Worm (Caenorhabditis elegans): Measurements from ENCODE around the gene D1086.9.

The D1086.9 gene

DNA sequence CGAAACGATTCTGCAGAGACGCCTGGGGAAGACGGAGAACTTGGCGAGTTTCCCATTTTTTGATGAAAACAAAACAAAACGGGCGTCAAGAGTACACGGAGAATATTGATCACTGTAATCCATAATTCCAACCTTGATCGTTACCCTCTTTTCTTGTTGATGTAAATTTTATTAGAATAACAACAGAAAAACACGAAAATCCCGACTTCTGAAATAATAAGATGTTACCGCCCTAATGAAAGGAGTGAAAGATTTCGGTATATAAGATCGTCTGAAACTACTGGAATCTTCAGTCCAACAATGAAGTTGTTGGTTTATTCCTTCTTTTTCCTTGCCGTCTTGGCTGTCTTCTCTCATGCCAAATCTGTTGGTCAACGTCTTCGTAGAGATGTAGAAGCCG is at the start of gene D1086.9:
Gene D1086.9 (plus strand): TSS at position 301 of the 400 bp plus-strand sequence.
- TF ChIP-seq lin-32 (GFP tag; optimal IDR thresholded peaks at IDR 0.05) (no peak), ceh-43 (GFP tag; optimal IDR thresholded peaks at IDR 0.05) (no peak)

DNA sequence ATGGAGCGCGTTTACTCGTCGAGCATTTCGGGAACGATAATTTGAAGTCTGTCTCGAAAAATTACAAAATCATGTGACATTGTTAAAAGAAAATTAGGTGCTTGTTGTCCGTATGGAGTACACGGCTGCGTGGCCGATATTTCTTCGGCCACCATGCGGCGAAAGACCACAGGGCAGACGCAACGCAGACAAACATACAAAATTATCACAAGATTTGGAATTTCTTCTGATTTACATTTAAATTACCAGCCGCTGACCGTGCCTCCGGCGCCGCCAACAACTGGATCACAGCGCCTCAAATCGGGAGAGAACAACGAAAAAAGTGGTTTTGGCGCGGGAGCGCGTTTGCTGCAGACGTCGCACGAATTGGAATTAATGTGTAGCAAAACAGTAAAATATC is 49.0 kb upstream of the D1086.9 start:
- TF ChIP-seq lin-13 (tag; optimal IDR thresholded peaks at IDR 0.05) (peak; percentile 34), pha-4 (tag; optimal IDR thresholded peaks at IDR 0.05) (peak; percentile 51), nhr-237 (tag; optimal IDR thresholded peaks at IDR 0.05) (peak; percentile 38), ces-1 (GFP tag; optimal IDR thresholded peaks at IDR 0.05) (peak; percentile 65), sptf-1 (tag; optimal IDR thresholded peaks at IDR 0.05) (peak; percentile 49), cnd-1 (tag; optimal IDR thresholded peaks at IDR 0.05) (peak; percentile 25), lsy-2 (tag; optimal IDR thresholded peaks at IDR 0.05) (peak; percentile 26), unc-120 (tag; optimal IDR thresholded peaks at IDR 0.05; ENCODE audit: poor library complexity, severe bottlenecking) (peak; percentile 11)

DNA sequence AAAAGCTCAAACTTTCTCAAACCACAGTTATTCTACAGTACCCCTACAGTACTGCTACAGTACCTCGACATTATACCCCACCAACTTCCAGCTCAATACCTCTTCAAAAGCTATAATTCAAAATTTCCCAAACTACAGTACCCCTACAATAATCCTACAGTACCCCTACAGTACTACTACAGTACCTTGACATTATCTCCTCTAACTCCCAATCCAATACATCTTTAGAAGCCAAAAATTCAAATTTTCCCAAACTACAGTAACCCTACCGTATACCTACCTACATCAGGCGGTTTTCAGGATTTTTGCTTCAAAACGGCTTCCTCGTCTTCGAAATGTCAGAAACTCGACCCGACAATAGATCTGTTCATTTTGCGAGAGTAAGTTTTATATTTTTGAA is 46.5 kb upstream of the D1086.9 start, which contains the start of gene F58D12.3:
Gene F58D12.3 (plus strand): TSS at position 301 of the 400 bp plus-strand sequence.
- TF ChIP-seq unc-39 (tag; optimal IDR thresholded peaks at IDR 0.05): no peak
- no peak for TF ChIP-seq elt-1 (tag; optimal IDR thresholded peaks at IDR 0.05; ENCODE audit: borderline replicate concordance, insufficient read depth)
- no peak for TF ChIP-seq lin-13 (tag; optimal IDR thresholded peaks at IDR 0.05)
- no peak for TF ChIP-seq lin-32 (GFP tag; optimal IDR thresholded peaks at IDR 0.05)
- TF ChIP-seq sem-2 (GFP tag; optimal IDR thresholded peaks at IDR 0.05): no peak
- no peak for TF ChIP-seq blmp-1 (tag; optimal IDR thresholded peaks at IDR 0.05)
- TF ChIP-seq nhr-28 (tag; optimal IDR thresholded peaks at IDR 0.05): no peak
- no peak for TF ChIP-seq ceh-39 (tag; optimal IDR thresholded peaks at IDR 0.05)

DNA sequence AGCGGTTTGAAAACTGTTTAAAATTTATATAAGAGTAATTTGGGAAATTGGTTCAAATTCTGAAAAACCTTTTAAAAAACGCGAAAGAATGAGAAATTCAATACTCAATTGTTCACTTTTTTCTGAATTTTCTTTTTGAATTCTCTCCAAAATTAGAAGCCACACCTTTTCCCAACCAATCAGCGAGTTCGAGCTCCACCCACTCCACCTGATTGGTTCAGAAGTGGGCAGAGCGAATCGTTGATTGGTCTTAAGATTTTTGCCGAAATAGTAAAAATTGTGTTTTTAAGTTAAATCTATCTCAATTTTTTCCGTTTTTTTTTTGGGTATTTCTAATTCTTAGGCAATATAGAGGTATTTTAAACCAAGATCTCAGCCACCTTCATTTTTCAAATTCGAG is 40.1 kb upstream of the D1086.9 start:
- TF ChIP-seq ceh-83 (GFP tag; optimal IDR thresholded peaks at IDR 0.05) (no peak), ham-2 (GFP tag; optimal IDR thresholded peaks at IDR 0.05) (no peak), mls-2 (tag; optimal IDR thresholded peaks at IDR 0.05) (no peak), pha-4 (tag; optimal IDR thresholded peaks at IDR 0.05) (no peak), snpc-4 (tag; optimal IDR thresholded peaks at IDR 0.05) (no peak)

DNA sequence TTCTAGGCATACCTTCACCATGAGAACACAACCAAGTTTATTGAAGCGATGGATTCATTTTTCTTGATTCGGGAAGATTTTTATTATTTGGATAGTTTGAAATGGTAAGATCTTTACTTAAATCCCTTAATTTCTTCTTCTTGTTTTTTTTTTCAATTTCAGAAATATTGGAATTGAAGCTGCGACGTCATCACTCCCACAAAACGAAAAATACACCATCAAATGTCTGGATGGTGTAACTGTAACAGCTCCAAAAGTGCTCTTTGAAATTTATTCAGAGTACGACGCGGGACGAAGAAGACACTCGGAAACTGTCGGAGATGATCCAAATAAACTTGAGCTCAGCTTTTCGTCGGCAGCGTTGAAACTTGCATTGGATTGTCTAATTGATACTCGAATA is 39.6 kb upstream of the D1086.9 start, which contains the start of gene D1086.21:
Gene D1086.21 (plus strand): TSS at position 301 of the 400 bp plus-strand sequence.
- TF ChIP-seq pha-4 (tag; optimal IDR thresholded peaks at IDR 0.05) (no peak), cnd-1 (tag; optimal IDR thresholded peaks at IDR 0.05) (no peak), mls-2 (tag; optimal IDR thresholded peaks at IDR 0.05) (no peak), ceh-39 (tag; optimal IDR thresholded peaks at IDR 0.05) (no peak), ceh-43 (GFP tag; optimal IDR thresholded peaks at IDR 0.05) (no peak), unc-39 (tag; optimal IDR thresholded peaks at IDR 0.05) (no peak), flh-1 (GFP tag; optimal IDR thresholded peaks at IDR 0.05) (no peak), ham-2 (GFP tag; optimal IDR thresholded peaks at IDR 0.05) (no peak), lin-13 (tag; optimal IDR thresholded peaks at IDR 0.05) (no peak), tbx-8 (GFP tag; optimal IDR thresholded peaks at IDR 0.05) (no peak), unc-120 (tag; optimal IDR thresholded peaks at IDR 0.05; ENCODE audit: poor library complexity, severe bottlenecking) (no peak), nhr-76 (tag; optimal IDR thresholded peaks at IDR 0.05) (no peak), bed-3 (GFP tag; optimal IDR thresholded peaks at IDR 0.05) (no peak), lsy-2 (tag; optimal IDR thresholded peaks at IDR 0.05) (no peak)

DNA sequence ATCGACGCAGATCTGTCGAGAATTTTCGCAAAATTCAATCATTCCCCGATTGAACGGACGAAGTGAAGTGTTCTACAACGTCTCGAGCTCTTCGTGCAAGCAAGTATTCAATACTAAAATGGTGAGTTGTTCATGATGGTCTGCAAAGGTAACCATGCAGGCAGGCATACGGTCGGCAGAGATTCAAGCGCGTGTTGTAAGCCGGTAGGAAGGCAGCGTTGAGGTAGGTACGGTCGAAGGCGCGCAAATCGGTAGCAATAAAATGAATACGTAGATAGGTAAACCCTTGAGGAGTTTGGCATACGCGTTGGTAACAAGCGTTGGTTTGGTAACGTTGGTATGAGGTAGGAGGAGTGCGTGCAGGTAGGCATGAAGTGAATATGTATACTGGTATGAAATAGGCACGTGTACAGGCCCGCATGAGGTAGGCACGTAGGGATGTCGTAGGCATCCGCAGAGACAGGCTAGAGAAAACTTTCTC is 36.2 kb upstream of the D1086.9 start, which contains the start of gene D1086.17:
Gene D1086.17 (plus strand): TSS at position 51 of the 481 bp plus-strand sequence.
- TF ChIP-seq ceh-43 (GFP tag; optimal IDR thresholded peaks at IDR 0.05) (no peak), mab-5 (tag; optimal IDR thresholded peaks at IDR 0.05) (no peak), lin-13 (tag; optimal IDR thresholded peaks at IDR 0.05) (no peak), bed-3 (GFP tag; optimal IDR thresholded peaks at IDR 0.05) (no peak), elt-1 (tag; optimal IDR thresholded peaks at IDR 0.05; ENCODE audit: borderline replicate concordance, insufficient read depth) (no peak), sem-2 (GFP tag; optimal IDR thresholded peaks at IDR 0.05) (no peak), pha-4 (tag; optimal IDR thresholded peaks at IDR 0.05) (no peak), drap-1 (GFP tag; optimal IDR thresholded peaks at IDR 0.05) (no peak), tbx-8 (GFP tag; optimal IDR thresholded peaks at IDR 0.05) (no peak), ceh-83 (GFP tag; optimal IDR thresholded peaks at IDR 0.05) (no peak), mls-2 (tag; optimal IDR thresholded peaks at IDR 0.05) (no peak), blmp-1 (tag; optimal IDR thresholded peaks at IDR 0.05) (no peak), snpc-4 (tag; optimal IDR thresholded peaks at IDR 0.05) (no peak), sptf-1 (tag; optimal IDR thresholded peaks at IDR 0.05) (no peak), unc-120 (tag; optimal IDR thresholded peaks at IDR 0.05; ENCODE audit: poor library complexity, severe bottlenecking) (no peak), nhr-12 (tag; optimal IDR thresholded peaks at IDR 0.05) (no peak), nhr-2 (tag; optimal IDR thresholded peaks at IDR 0.05) (no peak), ham-2 (GFP tag; optimal IDR thresholded peaks at IDR 0.05) (no peak), ztf-11 (tag; optimal IDR thresholded peaks at IDR 0.05) (no peak), unc-39 (tag; optimal IDR thresholded peaks at IDR 0.05) (no peak)
